Worm (Caenorhabditis elegans) whole organism, late embryonic: ENCODE data around the gene cdh-8.

Experiments
- C08G9.2 ChIP-seq: sonication (generic microtip); optimal IDR thresholded peaks from 2 replicates; lab custom pipeline; 2016; ENCODE audit warnings: mild to moderate bottlenecking, missing genetic modification characterization, moderate library complexity, missing compliant biosample characterization
- C38D4.7 ChIP-seq: fragments of 200-800 bp; sonication (Bioruptor generic); optimal IDR thresholded peaks from 2 replicates; lab custom pipeline; 2018; ENCODE audit warnings: mild to moderate bottlenecking, missing genetic modification characterization, moderate library complexity, missing compliant biosample characterization
- F13H6.1 ChIP-seq: sonication (generic microtip); optimal IDR thresholded peaks from 2 replicates; lab custom pipeline; 2016; ENCODE audit warnings: missing genetic modification characterization, missing compliant biosample characterization
- K02D7.2 ChIP-seq: sonication (generic microtip); optimal IDR thresholded peaks from 2 replicates; lab custom pipeline; 2017; ENCODE audit warnings: mild to moderate bottlenecking, missing genetic modification characterization, missing compliant biosample characterization
- K09A11.1 ChIP-seq: sonication (generic microtip); optimal IDR thresholded peaks from 2 replicates; lab custom pipeline; 2017; ENCODE audit warnings: antibody characterized with exemption, mild to moderate bottlenecking, missing genetic modification characterization, missing compliant biosample characterization; ENCODE audit not compliant: insufficient read depth
- ahr-1 ChIP-seq: sonication (generic microtip); optimal IDR thresholded peaks from 2 replicates; lab custom pipeline; 2016; ENCODE audit warnings: missing genetic modification characterization, missing compliant biosample characterization
- ceh-14 ChIP-seq: sonication (generic microtip); optimal IDR thresholded peaks from 2 replicates; lab custom pipeline; 2016; ENCODE audit warnings: missing genotype, missing genetic modification characterization, missing compliant biosample characterization
- ceh-18 ChIP-seq: sonication (generic microtip); optimal IDR thresholded peaks from 2 replicates; lab custom pipeline; 2016; ENCODE audit warnings: missing genetic modification characterization, missing compliant biosample characterization
- ceh-19 ChIP-seq: fragments of 200-800 bp; sonication (Bioruptor generic); optimal IDR thresholded peaks from 2 replicates; lab custom pipeline; 2018; ENCODE audit warnings: mild to moderate bottlenecking, missing genetic modification characterization, missing compliant biosample characterization
- ceh-2 ChIP-seq: sonication (generic microtip); optimal IDR thresholded peaks from 2 replicates; lab custom pipeline; 2016; ENCODE audit warnings: missing genotype, missing genetic modification characterization, missing compliant biosample characterization
- ceh-24 ChIP-seq: sonication (generic microtip); optimal IDR thresholded peaks from 2 replicates; lab custom pipeline; 2016; ENCODE audit warnings: mild to moderate bottlenecking, missing genetic modification characterization, missing compliant biosample characterization
- ceh-31 ChIP-seq: sonication (generic microtip); optimal IDR thresholded peaks from 2 replicates; lab custom pipeline; 2016; ENCODE audit warnings: missing genetic modification characterization, missing compliant biosample characterization
- ceh-34 ChIP-seq: sonication (generic microtip); optimal IDR thresholded peaks from 2 replicates; lab custom pipeline; 2016; ENCODE audit warnings: mild to moderate bottlenecking, missing genetic modification characterization, missing compliant biosample characterization
- ceh-45 ChIP-seq: fragments of 200-800 bp; sonication (Bioruptor generic); IDR thresholded peaks from 2 replicates; pipeline ENCODE4 v1.3.6; 2022; ENCODE audit warnings: missing genetic modification reagents, missing genetic modification characterization, missing compliant biosample characterization
- ceh-6 ChIP-seq: fragments of 200-800 bp; sonication (Bioruptor generic); optimal IDR thresholded peaks from 2 replicates; lab custom pipeline; 2018; ENCODE audit warnings: mild to moderate bottlenecking, missing genetic modification characterization, missing compliant biosample characterization
- che-1 ChIP-seq: sonication (generic microtip); optimal IDR thresholded peaks from 2 replicates; lab custom pipeline; 2016; ENCODE audit warnings: mild to moderate bottlenecking, missing genetic modification characterization, missing compliant biosample characterization
- dmd-4 ChIP-seq: sonication (generic microtip); optimal IDR thresholded peaks from 2 replicates; lab custom pipeline; 2016; ENCODE audit warnings: borderline replicate concordance, missing genetic modification characterization, missing compliant biosample characterization
- dve-1 ChIP-seq: sonication (generic microtip); optimal IDR thresholded peaks from 2 replicates; lab custom pipeline; 2017; ENCODE audit warnings: antibody characterized with exemption, mild to moderate bottlenecking, missing genetic modification characterization, missing compliant biosample characterization
- elt-2 ChIP-seq: sonication (generic microtip); optimal IDR thresholded peaks from 2 replicates; lab custom pipeline; 2016; ENCODE audit warnings: missing genetic modification reagents, missing genetic modification characterization, missing compliant biosample characterization
- ets-4 ChIP-seq: sonication (generic microtip); optimal IDR thresholded peaks from 2 replicates; lab custom pipeline; 2016; ENCODE audit warnings: missing genetic modification characterization, missing compliant biosample characterization
- eyg-1 ChIP-seq: sonication (generic microtip); optimal IDR thresholded peaks from 2 replicates; lab custom pipeline; 2016; ENCODE audit warnings: missing genotype, missing genetic modification characterization, missing compliant biosample characterization
- fax-1 ChIP-seq: sonication (generic microtip); optimal IDR thresholded peaks from 2 replicates; lab custom pipeline; 2016; ENCODE audit warnings: missing genotype, missing genetic modification characterization, missing compliant biosample characterization
- fkh-10 ChIP-seq: fragments of 150-350 bp; optimal IDR thresholded peaks from 2 replicates; lab custom pipeline; 2014; ENCODE audit warnings: missing biosample characterization, missing genetic modification reagents, missing genetic modification characterization
- fkh-6 ChIP-seq: sonication (generic microtip); optimal IDR thresholded peaks from 2 replicates; lab custom pipeline; 2016; ENCODE audit warnings: missing genetic modification characterization, missing compliant biosample characterization
- hlh-13 ChIP-seq: fragments of 200-800 bp; sonication (Bioruptor generic); optimal IDR thresholded peaks from 2 replicates; lab custom pipeline; 2018; ENCODE audit warnings: mild to moderate bottlenecking, missing genetic modification characterization, missing compliant biosample characterization
- hlh-15 ChIP-seq: sonication (generic microtip); optimal IDR thresholded peaks from 2 replicates; lab custom pipeline; 2016; ENCODE audit warnings: missing genetic modification characterization, missing compliant biosample characterization
- hlh-30 ChIP-seq: sonication (generic microtip); optimal IDR thresholded peaks from 2 replicates; lab custom pipeline; 2017; ENCODE audit warnings: antibody characterized with exemption, missing genetic modification characterization, missing compliant biosample characterization; ENCODE audit not compliant: insufficient read depth
- hlh-6 ChIP-seq: sonication (generic microtip); optimal IDR thresholded peaks from 2 replicates; lab custom pipeline; 2016; ENCODE audit warnings: missing genotype, missing genetic modification characterization, missing compliant biosample characterization
- hlh-8 ChIP-seq: sonication (generic microtip); optimal IDR thresholded peaks from 2 replicates; lab custom pipeline; 2016; ENCODE audit warnings: missing genotype, missing genetic modification characterization, missing compliant biosample characterization
- lim-6 ChIP-seq: sonication (generic microtip); optimal IDR thresholded peaks from 2 replicates; lab custom pipeline; 2016; ENCODE audit warnings: missing genetic modification characterization, missing compliant biosample characterization
- madf-2 ChIP-seq: sonication (generic microtip); optimal IDR thresholded peaks from 2 replicates; lab custom pipeline; 2017; ENCODE audit warnings: missing genetic modification characterization, missing compliant biosample characterization
- mec-3 ChIP-seq: sonication (generic microtip); optimal IDR thresholded peaks from 2 replicates; lab custom pipeline; 2016; ENCODE audit warnings: borderline replicate concordance, missing genetic modification characterization, missing compliant biosample characterization
- nhr-11 ChIP-seq: fragments of 150-350 bp; optimal IDR thresholded peaks from 2 replicates; lab custom pipeline; 2014; ENCODE audit warnings: missing biosample characterization, missing genetic modification characterization
- pag-3 ChIP-seq: sonication (generic microtip); optimal IDR thresholded peaks from 2 replicates; lab custom pipeline; 2016; ENCODE audit warnings: missing compliant biosample characterization, missing genetic modification characterization, borderline replicate concordance
- pha-2 ChIP-seq: sonication (generic microtip); optimal IDR thresholded peaks from 2 replicates; lab custom pipeline; 2017; ENCODE audit warnings: mild to moderate bottlenecking, missing genetic modification characterization, missing compliant biosample characterization
- pqm-1 ChIP-seq: sonication (generic microtip); optimal IDR thresholded peaks from 2 replicates; lab custom pipeline; 2016; ENCODE audit warnings: missing genetic modification characterization, missing compliant biosample characterization
- pros-1 ChIP-seq: fragments of 150-350 bp; optimal IDR thresholded peaks from 2 replicates; lab custom pipeline; 2014; ENCODE audit warnings: missing biosample characterization, missing genetic modification reagents, missing genetic modification characterization
- ref-2 ChIP-seq: sonication (generic microtip); optimal IDR thresholded peaks from 2 replicates; lab custom pipeline; 2016; ENCODE audit warnings: missing genetic modification characterization, missing compliant biosample characterization
- rnt-1 ChIP-seq: sonication (generic microtip); optimal IDR thresholded peaks from 2 replicates; lab custom pipeline; 2016; ENCODE audit warnings: missing genetic modification characterization, missing compliant biosample characterization
- sdc-2 ChIP-seq: sonication (generic microtip); optimal IDR thresholded peaks from 2 replicates; lab custom pipeline; 2016; ENCODE audit warnings: missing genotype, missing genetic modification characterization, missing compliant biosample characterization
- sox-2 ChIP-seq: fragments of 200-800 bp; sonication (Bioruptor generic); IDR thresholded peaks from 2 replicates; pipeline ENCODE4 v1.3.6; 2022; ENCODE audit warnings: missing genetic modification reagents, missing genetic modification characterization, missing compliant biosample characterization
- sox-4 ChIP-seq: sonication (generic microtip); optimal IDR thresholded peaks from 2 replicates; lab custom pipeline; 2017; ENCODE audit warnings: mild to moderate bottlenecking, missing genetic modification characterization, inconsistent platforms, missing compliant biosample characterization
- tbx-2 ChIP-seq: sonication (generic microtip); optimal IDR thresholded peaks from 2 replicates; lab custom pipeline; 2016; ENCODE audit warnings: missing genetic modification characterization, missing compliant biosample characterization
- ttx-3 ChIP-seq: sonication (generic microtip); optimal IDR thresholded peaks from 2 replicates; lab custom pipeline; 2016; ENCODE audit warnings: missing genetic modification reagents, missing genetic modification characterization, missing compliant biosample characterization
- unc-42 ChIP-seq: sonication (generic microtip); optimal IDR thresholded peaks from 2 replicates; lab custom pipeline; 2016; ENCODE audit warnings: missing genotype, missing genetic modification characterization, missing compliant biosample characterization
- unc-86 ChIP-seq: sonication (generic microtip); optimal IDR thresholded peaks from 2 replicates; lab custom pipeline; 2016; ENCODE audit warnings: missing genetic modification characterization, missing compliant biosample characterization
- zip-5 ChIP-seq: sonication (generic microtip); optimal IDR thresholded peaks from 2 replicates; lab custom pipeline; 2016; ENCODE audit warnings: missing genetic modification characterization, missing compliant biosample characterization

The cdh-8 gene

ce11 chrIV:383135-383731, 43.6 kb downstream of the cdh-8 start, which contains the start of gene spl-1:
spl-1 (minus strand) TSS chrIV:383185.
- TF ChIP-seq ets-4 (tag; lab: Kevin White, UChicago) (no peak), ceh-31 (tag; lab: Kevin White, UChicago) (no peak), nhr-11 (no peak), ceh-34 (tag; lab: Kevin White, UChicago) (no peak), hlh-30 (no peak), elt-2 (peak; percentile 49), fkh-10 (GFP tag; lab: Kevin White, UChicago) (no peak)

ce11 chrIV:385150-385937, 45.7 kb downstream of the cdh-8 start, which contains the start of gene rps-24:
rps-24 (plus strand) TSS chrIV:385887.
- TF ChIP-seq ceh-18 (tag; lab: Kevin White, UChicago), result peak; percentile 97
- peak; percentile 95 for TF ChIP-seq hlh-8 (tag; lab: Kevin White, UChicago)
- TF ChIP-seq ahr-1 (tag; lab: Kevin White, UChicago), result peak; percentile 93
- TF ChIP-seq hlh-15 (tag; lab: Kevin White, UChicago), result peak; percentile 75
- TF ChIP-seq F13H6.1, result peak; percentile 96
- peak; percentile 70 for TF ChIP-seq eyg-1 (tag; lab: Kevin White, UChicago)
- TF ChIP-seq fkh-6, result peak; percentile 86
- peak; percentile 97 for TF ChIP-seq ref-2 (tag; lab: Kevin White, UChicago)
- TF ChIP-seq mec-3 (tag; lab: Kevin White, UChicago), result peak; percentile 98
- peak; percentile 43 for TF ChIP-seq madf-2 (tag; lab: Kevin White, UChicago)
- peak; percentile 100 for TF ChIP-seq ceh-31 (tag; lab: Kevin White, UChicago)
- peak; percentile 86 for TF ChIP-seq unc-86 (tag; lab: Kevin White, UChicago)
- peak; percentile 33 for TF ChIP-seq pha-2 (tag; lab: Kevin White, UChicago)
- TF ChIP-seq ttx-3 (tag; lab: Kevin White, UChicago), result peak; percentile 66
- TF ChIP-seq ceh-14 (tag; lab: Kevin White, UChicago), result peak; percentile 98
- TF ChIP-seq sox-4 (tag; lab: Kevin White, UChicago), result peak; percentile 60
- peak; percentile 86 for TF ChIP-seq hlh-6 (tag; lab: Kevin White, UChicago)
- TF ChIP-seq fax-1 (tag; lab: Kevin White, UChicago), result peak; percentile 93
- peak; percentile 93 for TF ChIP-seq dmd-4 (tag; lab: Kevin White, UChicago)
- TF ChIP-seq pag-3, result peak; percentile 94
- TF ChIP-seq ceh-24, result peak; percentile 31
- TF ChIP-seq ceh-45 (GFP tag; lab: Robert Waterston, UW), result peak; percentile 68
- TF ChIP-seq pqm-1, result peak; percentile 97
- TF ChIP-seq hlh-30, result peak; percentile 26
- TF ChIP-seq C08G9.2 (tag; lab: Kevin White, UChicago), result peak; percentile 96
- peak; percentile 48 for TF ChIP-seq ceh-6
- TF ChIP-seq ceh-34 (tag; lab: Kevin White, UChicago), result peak; percentile 97
- peak; percentile 97 for TF ChIP-seq lim-6 (tag; lab: Kevin White, UChicago)
- TF ChIP-seq che-1 (tag; lab: Kevin White, UChicago), result peak; percentile 43
- peak; percentile 78 for TF ChIP-seq elt-2
- TF ChIP-seq ets-4 (tag; lab: Kevin White, UChicago), result peak; percentile 96
- TF ChIP-seq sdc-2 (tag; lab: Kevin White, UChicago), result peak; percentile 67
- peak; percentile 51 for TF ChIP-seq C38D4.7 (GFP tag; lab: Kevin White, UChicago)
- peak; percentile 17 for TF ChIP-seq K09A11.1 (tag; lab: Kevin White, UChicago)
- peak; percentile 50 for TF ChIP-seq K02D7.2 (tag; lab: Kevin White, UChicago)
- TF ChIP-seq pros-1, result peak; percentile 22
- TF ChIP-seq ceh-2, result peak; percentile 98
- TF ChIP-seq ceh-19, result peak; percentile 85
- peak; percentile 98 for TF ChIP-seq tbx-2 (tag; lab: Kevin White, UChicago)
- peak; percentile 98 for TF ChIP-seq rnt-1
- peak; percentile 61 for TF ChIP-seq dve-1 (tag; lab: Kevin White, UChicago)
- peak; percentile 91 for TF ChIP-seq zip-5 (tag; lab: Kevin White, UChicago)
- peak; percentile 64 for TF ChIP-seq sox-2 (GFP tag; lab: Robert Waterston, UW)
- TF ChIP-seq hlh-13 (GFP tag; lab: Kevin White, UChicago), result peak; percentile 49
- peak; percentile 95 for TF ChIP-seq unc-42 (tag; lab: Kevin White, UChicago)
